Worm (Caenorhabditis elegans) whole organism, young adult: ENCODE results near the gene lin-12.

Source experiments
- F22D6.2 ChIP-seq: sonication (generic microtip); optimal IDR thresholded peaks from 2 replicates; lab custom pipeline; 2016; ENCODE audit warnings: mild to moderate bottlenecking, missing genetic modification characterization, missing compliant biosample characterization
- F23B12.7 ChIP-seq: sonication (generic microtip); optimal IDR thresholded peaks from 2 replicates; lab custom pipeline; 2017; ENCODE audit warnings: missing genetic modification characterization, mild to moderate bottlenecking, missing compliant biosample characterization, antibody characterized with exemption, moderate library complexity; ENCODE audit not compliant: insufficient read depth
- F33H1.4 ChIP-seq: fragments of 200-800 bp; sonication (Bioruptor generic); IDR thresholded peaks from 2 replicates; pipeline ENCODE4 v1.3.6; 2022; ENCODE audit warnings: missing genetic modification reagents, missing genetic modification characterization, missing compliant biosample characterization
- F37B4.10 ChIP-seq: fragments of 200-800 bp; sonication (Bioruptor generic); IDR thresholded peaks from 2 replicates; pipeline ENCODE4 v1.3.6; 2022; ENCODE audit warnings: missing genetic modification characterization, missing compliant biosample characterization
- F39B2.1 ChIP-seq: fragments of 200-800 bp; sonication (Bioruptor generic); IDR thresholded peaks from 2 replicates; pipeline ENCODE4 v1.3.6; 2022; ENCODE audit warnings: missing genetic modification reagents, missing genetic modification characterization, missing compliant biosample characterization
- F49E8.2 ChIP-seq: sonication (generic microtip); optimal IDR thresholded peaks from 3 replicates; lab custom pipeline; 2017; ENCODE audit warnings: missing genetic modification characterization, mild to moderate bottlenecking, missing compliant biosample characterization, antibody characterized with exemption, moderate library complexity; ENCODE audit not compliant: insufficient read depth
- F55B11.4 ChIP-seq: sonication (generic microtip); optimal IDR thresholded peaks from 2 replicates; lab custom pipeline; 2016; ENCODE audit warnings: missing compliant biosample characterization, missing genetic modification characterization, borderline replicate concordance; ENCODE audit not compliant: insufficient read depth
- F57A8.1 ChIP-seq: fragments of 200-800 bp; sonication (Bioruptor generic); optimal IDR thresholded peaks from 2 replicates; lab custom pipeline; 2018; ENCODE audit warnings: mild to moderate bottlenecking, missing genetic modification characterization, moderate library complexity, missing compliant biosample characterization
- K12H6.12 ChIP-seq: fragments of 200-800 bp; sonication (Bioruptor generic); optimal IDR thresholded peaks from 2 replicates; lab custom pipeline; 2018; ENCODE audit warnings: mild to moderate bottlenecking, missing genetic modification characterization, missing compliant biosample characterization
- T26A5.8 ChIP-seq: sonication (generic microtip); optimal IDR thresholded peaks from 2 replicates; lab custom pipeline; 2016; ENCODE audit warnings: missing genetic modification characterization, missing compliant biosample characterization
- Y53G8AR.9 ChIP-seq: fragments of 200-800 bp; sonication (Bioruptor generic); conservative IDR thresholded peaks from 2 replicates; pipeline ENCODE4 v1.3.6; 2022; ENCODE audit warnings: missing genetic modification reagents, missing genetic modification characterization, missing compliant biosample characterization
- Y67H2A.10 ChIP-seq: fragments of 200-800 bp; sonication (Bioruptor generic); conservative IDR thresholded peaks from 2 replicates; pipeline ENCODE4 v1.3.6; 2022; ENCODE audit warnings: missing genetic modification reagents, missing genetic modification characterization, missing compliant biosample characterization
- ama-1 ChIP-seq, 3 experiments: fragments of 150-350 bp in 1 of 3; sonication (generic microtip) in 2 of 3; optimal IDR thresholded peaks; 2 replicates each; lab custom pipeline; 2014 to 2018; ENCODE audit warnings: missing biosample characterization in 2 of 3, missing genetic modification characterization in 2 of 3, missing genetic modification reagents in 2 of 3
- attf-5 ChIP-seq: fragments of 200-800 bp; sonication (Bioruptor generic); optimal IDR thresholded peaks from 2 replicates; lab custom pipeline; 2018; ENCODE audit warnings: mild to moderate bottlenecking, missing genetic modification characterization, missing compliant biosample characterization
- bed-2 ChIP-seq: fragments of 200-800 bp; sonication (Bioruptor generic); IDR thresholded peaks from 2 replicates; pipeline ENCODE4 v1.3.6; 2022; ENCODE audit warnings: missing genetic modification reagents, missing genetic modification characterization, missing compliant biosample characterization
- ccch-3 ChIP-seq: fragments of 200-800 bp; sonication (Bioruptor generic); optimal IDR thresholded peaks from 2 replicates; lab custom pipeline; 2018; ENCODE audit warnings: mild to moderate bottlenecking, missing genetic modification characterization, missing compliant biosample characterization
- ceh-27 ChIP-seq: fragments of 200-800 bp; sonication (Bioruptor generic); optimal IDR thresholded peaks from 2 replicates; lab custom pipeline; 2018; ENCODE audit warnings: mild to moderate bottlenecking, missing genetic modification characterization, moderate library complexity, missing compliant biosample characterization
- ceh-91 ChIP-seq: fragments of 200-800 bp; sonication (Bioruptor generic); IDR thresholded peaks from 2 replicates; pipeline ENCODE4 v1.3.6; 2022; ENCODE audit warnings: missing genetic modification reagents, missing genetic modification characterization, missing compliant biosample characterization
- chd-7 ChIP-seq: sonication (generic microtip); optimal IDR thresholded peaks from 2 replicates; lab custom pipeline; 2016; ENCODE audit warnings: mild to moderate bottlenecking, missing genetic modification characterization, moderate library complexity, missing compliant biosample characterization
- die-1 ChIP-seq: sonication (generic microtip); optimal IDR thresholded peaks from 2 replicates; lab custom pipeline; 2016; ENCODE audit warnings: missing genotype, mild to moderate bottlenecking, missing genetic modification characterization, missing compliant biosample characterization
- dox-1 ChIP-seq: fragments of 200-800 bp; sonication (Bioruptor generic); IDR thresholded peaks from 2 replicates; pipeline ENCODE4 v1.3.6; 2022; ENCODE audit warnings: missing genetic modification reagents, missing genetic modification characterization, missing compliant biosample characterization
- egl-44 ChIP-seq: fragments of 200-800 bp; sonication (Bioruptor generic); IDR thresholded peaks from 2 replicates; pipeline ENCODE4 v1.3.6; 2022; ENCODE audit warnings: missing genetic modification reagents, missing genetic modification characterization, missing compliant biosample characterization
- ekl-4 ChIP-seq: fragments of 200-800 bp; sonication (Bioruptor generic); IDR thresholded peaks from 2 replicates; pipeline ENCODE4 v1.3.6; 2022; ENCODE audit warnings: missing genetic modification reagents, missing genetic modification characterization, missing compliant biosample characterization
- hmg-1.2 ChIP-seq: fragments of 200-800 bp; sonication (Bioruptor generic); IDR thresholded peaks from 2 replicates; pipeline ENCODE4 v1.3.6; 2022; ENCODE audit warnings: missing genetic modification reagents, missing genetic modification characterization, missing compliant biosample characterization
- hrde-1 ChIP-seq: sonication (generic microtip); optimal IDR thresholded peaks from 2 replicates; lab custom pipeline; 2016; ENCODE audit warnings: missing genetic modification characterization, mild to moderate bottlenecking, missing compliant biosample characterization, moderate library complexity, missing genotype, missing genetic modification reagents, borderline replicate concordance
- let-607 ChIP-seq, 2 experiments: fragments of 200-800 bp in 1 of 2; sonication (Bioruptor generic) in 1 of 2; sonication (generic microtip) in 1 of 2; optimal IDR thresholded peaks; 2 replicates each; lab custom pipeline; 2016 to 2018; ENCODE audit warnings: mild to moderate bottlenecking in 2 of 2, missing compliant biosample characterization in 2 of 2, missing genetic modification characterization in 2 of 2, moderate library complexity in 2 of 2, missing genotype in 1 of 2
- lin-40 ChIP-seq: sonication (generic microtip); optimal IDR thresholded peaks from 2 replicates; lab custom pipeline; 2016; ENCODE audit warnings: missing genetic modification characterization, mild to moderate bottlenecking, missing compliant biosample characterization, missing genotype, missing genetic modification reagents
- lin-54 ChIP-seq: fragments of 200-800 bp; sonication (Bioruptor generic); optimal IDR thresholded peaks from 2 replicates; lab custom pipeline; 2018; ENCODE audit warnings: mild to moderate bottlenecking, missing genetic modification characterization, missing compliant biosample characterization
- lsl-1 ChIP-seq: fragments of 200-800 bp; sonication (Bioruptor generic); optimal IDR thresholded peaks from 2 replicates; lab custom pipeline; 2018; ENCODE audit warnings: mild to moderate bottlenecking, missing genetic modification characterization, moderate library complexity, missing compliant biosample characterization
- madf-10 ChIP-seq: sonication (generic microtip); optimal IDR thresholded peaks from 2 replicates; lab custom pipeline; 2016; ENCODE audit warnings: mild to moderate bottlenecking, missing genetic modification characterization, missing compliant biosample characterization
- madf-3 ChIP-seq: fragments of 200-800 bp; sonication (Bioruptor generic); IDR thresholded peaks from 2 replicates; pipeline ENCODE4 v1.3.6; 2022; ENCODE audit warnings: missing genetic modification reagents, missing genetic modification characterization, missing compliant biosample characterization
- madf-6 ChIP-seq: fragments of 200-800 bp; sonication (Bioruptor generic); IDR thresholded peaks from 2 replicates; pipeline ENCODE4 v1.3.6; 2022; ENCODE audit warnings: missing genetic modification reagents, missing genetic modification characterization, missing compliant biosample characterization
- mcd-1 ChIP-seq: fragments of 200-800 bp; sonication (Bioruptor generic); IDR thresholded peaks from 2 replicates; pipeline ENCODE4 v1.3.6; 2022; ENCODE audit warnings: missing genetic modification reagents, missing genetic modification characterization, missing compliant biosample characterization
- mel-28 ChIP-seq: sonication (generic microtip); optimal IDR thresholded peaks from 2 replicates; lab custom pipeline; 2016; ENCODE audit warnings: borderline replicate concordance, mild to moderate bottlenecking, missing genetic modification characterization, missing compliant biosample characterization
- nfya-1 ChIP-seq: sonication (generic microtip); optimal IDR thresholded peaks from 2 replicates; lab custom pipeline; 2017; ENCODE audit warnings: antibody characterized with exemption, missing compliant biosample characterization, missing genetic modification characterization, borderline replicate concordance; ENCODE audit not compliant: insufficient read depth
- nhr-27 ChIP-seq: fragments of 200-800 bp; sonication (Bioruptor generic); optimal IDR thresholded peaks from 2 replicates; lab custom pipeline; 2018; ENCODE audit warnings: mild to moderate bottlenecking, missing genetic modification characterization, moderate library complexity, missing compliant biosample characterization
- nhr-90 ChIP-seq: sonication (generic microtip); optimal IDR thresholded peaks from 2 replicates; lab custom pipeline; 2016; ENCODE audit warnings: missing genotype, mild to moderate bottlenecking, missing genetic modification characterization, missing compliant biosample characterization
- sea-2 ChIP-seq: fragments of 200-800 bp; sonication (Bioruptor generic); IDR thresholded peaks from 2 replicates; pipeline ENCODE4 v1.3.6; 2022; ENCODE audit warnings: missing genetic modification characterization, missing compliant biosample characterization
- snpc-1.1 ChIP-seq: sonication (generic microtip); optimal IDR thresholded peaks from 2 replicates; lab custom pipeline; 2017; ENCODE audit warnings: missing genetic modification characterization, mild to moderate bottlenecking, missing compliant biosample characterization, antibody characterized with exemption, moderate library complexity, missing genotype, missing genetic modification reagents; ENCODE audit not compliant: insufficient read depth
- snpc-4 ChIP-seq, 5 experiments: fragments of 150-350 bp in 1 of 5; sonication (generic microtip) in 4 of 5; optimal IDR thresholded peaks; 2 replicates each; lab custom pipeline; 2014 to 2018; ENCODE audit warnings: missing genetic modification characterization in 5 of 5, missing biosample characterization in 3 of 5, antibody characterized with exemption in 2 of 5, mild to moderate bottlenecking in 2 of 5, missing compliant biosample characterization in 2 of 5, missing genotype in 2 of 5, moderate library complexity in 2 of 5, missing genetic modification reagents in 1 of 5
- sptf-2 ChIP-seq: fragments of 200-800 bp; sonication (Bioruptor generic); optimal IDR thresholded peaks from 2 replicates; lab custom pipeline; 2018; ENCODE audit warnings: mild to moderate bottlenecking, missing genetic modification characterization, missing compliant biosample characterization
- unc-130 ChIP-seq: sonication (generic microtip); optimal IDR thresholded peaks from 2 replicates; lab custom pipeline; 2016; ENCODE audit warnings: missing genetic modification reagents, missing genetic modification characterization, missing compliant biosample characterization
- zim-3 ChIP-seq: sonication (generic microtip); optimal IDR thresholded peaks from 2 replicates; lab custom pipeline; 2017; ENCODE audit warnings: mild to moderate bottlenecking, missing genetic modification characterization, moderate library complexity, missing compliant biosample characterization
- ztf-22 ChIP-seq: fragments of 200-800 bp; sonication (Bioruptor generic); optimal IDR thresholded peaks from 2 replicates; lab custom pipeline; 2018; ENCODE audit warnings: mild to moderate bottlenecking, missing genetic modification characterization, moderate library complexity, missing compliant biosample characterization
- ztf-28 ChIP-seq: fragments of 200-800 bp; sonication (Bioruptor generic); IDR thresholded peaks from 2 replicates; pipeline ENCODE4 v1.3.6; 2022; ENCODE audit warnings: missing genetic modification reagents, missing genetic modification characterization, missing compliant biosample characterization

The lin-12 gene

ce11 chrIII:9051119-9051597 is 20.1 kb downstream of the lin-12 start:
- TF ChIP-seq egl-44 (GFP tag; lab: Robert Waterston, UW) (peak; percentile 45; the same call in 1 of the 2 replicates), F57A8.1 (GFP tag; lab: Kevin White, UChicago) (no peak), hmg-1.2 (GFP tag; lab: Robert Waterston, UW) (peak; percentile 54), nhr-90 (tag; lab: Kevin White, UChicago) (peak; percentile 24), K12H6.12 (tag; lab: Kevin White, UChicago) (peak; percentile 63), lin-40 (peak; percentile 67), F22D6.2 (tag; lab: Kevin White, UChicago) (no peak), chd-7 (tag; lab: Kevin White, UChicago) (peak; percentile 70), madf-10 (peak; percentile 70), nfya-1 (tag; lab: Kevin White, UChicago) (no peak), ccch-3 (GFP tag; lab: Kevin White, UChicago) (no peak), ceh-27 (peak; percentile 76), bed-2 (GFP tag; lab: Robert Waterston, UW) (no peak), madf-3 (GFP tag; lab: Robert Waterston, UW) (peak; percentile 45; the same call in 1 of the 2 replicates), F39B2.1 (GFP tag; lab: Robert Waterston, UW) (no peak), F55B11.4 (tag; lab: Kevin White, UChicago) (no peak), T26A5.8 (tag; lab: Kevin White, UChicago) (peak; percentile 3), F23B12.7 (tag; lab: Kevin White, UChicago) (peak; percentile 89), unc-130 (no peak), F33H1.4 (GFP tag; lab: Robert Waterston, UW) (peak; percentile 10; the same call in 1 of the 2 replicates), Y67H2A.10 (no peak), snpc-1.1 (tag; lab: Kevin White, UChicago) (no peak), die-1 (tag; lab: Kevin White, UChicago) (no peak), ztf-28 (GFP tag; lab: Robert Waterston, UW) (no peak), sea-2 (no peak), ztf-22 (GFP tag; lab: Kevin White, UChicago) (peak; percentile 32), snpc-4 (GFP tag; optimal IDR thresholded peaks at IDR 0.05; lab: Kevin White, UChicago) (no peak), snpc-4 (tag; optimal IDR thresholded peaks at IDR 0.05; lab: Kevin White, UChicago) (peak in 2 of 4 experiments; percentile 23 to 46), sptf-2 (GFP tag; lab: Kevin White, UChicago) (peak; percentile 8), mel-28 (peak; percentile 72), lsl-1 (GFP tag; lab: Kevin White, UChicago) (peak; percentile 42), hrde-1 (tag; lab: Kevin White, UChicago) (no peak), lin-54 (GFP tag; lab: Kevin White, UChicago) (peak; percentile 56), Y53G8AR.9 (GFP tag; lab: Robert Waterston, UW) (peak; percentile 84; the same call in 1 of the 2 replicates), nhr-27 (tag; lab: Kevin White, UChicago) (no peak), madf-6 (GFP tag; lab: Robert Waterston, UW) (peak; percentile 43; the same call in 1 of the 2 replicates), let-607 (tag; optimal IDR thresholded peaks at IDR 0.05; lab: Kevin White, UChicago) (peak; percentile 58 to 64), dox-1 (GFP tag; lab: Robert Waterston, UW) (peak; percentile 76), ceh-91 (GFP tag; lab: Robert Waterston, UW) (no peak), F37B4.10 (GFP tag; lab: Robert Waterston, UW) (no peak), mcd-1 (GFP tag; lab: Robert Waterston, UW) (peak; percentile 40; the same call in 1 of the 2 replicates), ekl-4 (GFP tag; lab: Robert Waterston, UW) (peak; percentile 59; the same call in 1 of the 2 replicates), ama-1 (optimal IDR thresholded peaks at IDR 0.05; lab: Kevin White, UChicago) (peak; percentile 98), ama-1 (GFP tag; optimal IDR thresholded peaks at IDR 0.05; lab: Kevin White, UChicago) (peak in 1 of 2 experiments; percentile 80), F49E8.2 (tag; lab: Kevin White, UChicago) (no peak), zim-3 (peak; percentile 47), attf-5 (peak; percentile 89)
